Fruit fly (Drosophila melanogaster) whole organism, prepupa: ENCODE results near the gene KaiR1D.

ENCODE experiments used
- Blimp-1 ChIP-seq: fragments of 200-800 bp; sonication (Bioruptor generic); optimal IDR thresholded peaks from 3 replicates; lab custom pipeline; 2017; ENCODE audit warnings: missing biosample characterization, missing genetic modification characterization, mild to moderate bottlenecking, moderate library complexity, missing genetic modification reagents
- CG10631 ChIP-seq: fragments of 200-800 bp; sonication (Bioruptor generic); optimal IDR thresholded peaks from 2 replicates; lab custom pipeline; 2016; ENCODE audit warnings: missing biosample characterization, missing genetic modification characterization
- CG11762 ChIP-seq: fragments of 200-800 bp; sonication (Bioruptor generic); optimal IDR thresholded peaks from 3 replicates; lab custom pipeline; 2016; ENCODE audit warnings: missing biosample characterization, missing genetic modification characterization; ENCODE audit not compliant: insufficient read depth
- CG15336 ChIP-seq: fragments of 200-800 bp; sonication (Bioruptor generic); IDR thresholded peaks from 2 replicates; pipeline ENCODE4 v1.3.6; 2022; ENCODE audit warnings: missing biosample characterization, missing genetic modification characterization
- CG1621 ChIP-seq: fragments of 200-800 bp; sonication (Bioruptor generic); optimal IDR thresholded peaks from 3 replicates; lab custom pipeline; 2018; ENCODE audit warnings: missing biosample characterization, mild to moderate bottlenecking, missing genetic modification characterization
- CG32006 ChIP-seq: fragments of 200-800 bp; sonication (Bioruptor generic); optimal IDR thresholded peaks from 3 replicates; lab custom pipeline; 2017; ENCODE audit warnings: missing biosample characterization, mild to moderate bottlenecking, missing genetic modification characterization
- CG34406 ChIP-seq: fragments of 200-800 bp; sonication (Bioruptor generic); optimal IDR thresholded peaks from 3 replicates; lab custom pipeline; 2016; ENCODE audit warnings: missing biosample characterization, missing genetic modification characterization
- CG4318 ChIP-seq: fragments of 200-800 bp; sonication (Bioruptor generic); optimal IDR thresholded peaks from 3 replicates; lab custom pipeline; 2017; ENCODE audit warnings: missing biosample characterization, mild to moderate bottlenecking, missing genetic modification characterization
- CG6276 ChIP-seq: fragments of 200-800 bp; sonication (Bioruptor generic); optimal IDR thresholded peaks from 2 replicates; lab custom pipeline; 2017; ENCODE audit warnings: missing biosample characterization, mild to moderate bottlenecking, missing genetic modification characterization
- CG6808 ChIP-seq: fragments of 200-800 bp; sonication (Bioruptor generic); optimal IDR thresholded peaks from 3 replicates; lab custom pipeline; 2017; ENCODE audit warnings: missing biosample characterization, missing genetic modification characterization, mild to moderate bottlenecking, moderate library complexity, missing genetic modification reagents
- CG6854 ChIP-seq: fragments of 200-800 bp; sonication (Bioruptor generic); optimal IDR thresholded peaks from 2 replicates; lab custom pipeline; 2017; ENCODE audit warnings: missing biosample characterization, mild to moderate bottlenecking, missing genetic modification characterization
- CG8319 ChIP-seq: fragments of 200-800 bp; sonication (Bioruptor generic); optimal IDR thresholded peaks from 3 replicates; lab custom pipeline; 2016; ENCODE audit warnings: missing biosample characterization, missing genetic modification characterization
- CG8632 ChIP-seq: fragments of 200-800 bp; sonication (Bioruptor generic); optimal IDR thresholded peaks from 3 replicates; lab custom pipeline; 2016; ENCODE audit warnings: missing biosample characterization, missing genetic modification characterization
- CG9139 ChIP-seq: fragments of 200-800 bp; sonication (Bioruptor generic); optimal IDR thresholded peaks from 3 replicates; lab custom pipeline; 2017; ENCODE audit warnings: missing biosample characterization, mild to moderate bottlenecking, missing genetic modification characterization
- Eip75B ChIP-seq: fragments of 200-800 bp; sonication (Bioruptor generic); optimal IDR thresholded peaks from 3 replicates; lab custom pipeline; 2016; ENCODE audit warnings: missing biosample characterization, missing genetic modification characterization
- Eip78C ChIP-seq: fragments of 200-800 bp; sonication (Bioruptor generic); peaks from one replicate; lab custom pipeline; 2016; ENCODE audit warnings: missing biosample characterization, missing genetic modification characterization
- Ets21C ChIP-seq: fragments of 200-800 bp; sonication (Bioruptor generic); optimal IDR thresholded peaks from 3 replicates; lab custom pipeline; 2016; ENCODE audit warnings: missing biosample characterization, missing genetic modification characterization
- Hr38 ChIP-seq: sonication (Bioruptor generic); optimal IDR thresholded peaks from 2 replicates; lab custom pipeline; 2016; ENCODE audit warnings: missing biosample characterization, missing genetic modification characterization
- Hr39 ChIP-seq: fragments of 200-800 bp; sonication (Bioruptor generic); optimal IDR thresholded peaks from 2 replicates; lab custom pipeline; 2016; ENCODE audit warnings: missing biosample characterization, missing genetic modification characterization
- Lpt ChIP-seq: fragments of 200-800 bp; sonication (Bioruptor generic); optimal IDR thresholded peaks from 3 replicates; lab custom pipeline; 2016; ENCODE audit warnings: missing biosample characterization, missing genetic modification characterization
- Met ChIP-seq: fragments of 200-800 bp; sonication (Bioruptor generic); optimal IDR thresholded peaks from 3 replicates; lab custom pipeline; 2016; ENCODE audit warnings: missing biosample characterization, missing genetic modification characterization
- OdsH ChIP-seq: fragments of 200-800 bp; sonication (Bioruptor generic); optimal IDR thresholded peaks from 3 replicates; lab custom pipeline; 2016; ENCODE audit warnings: missing biosample characterization, missing genetic modification characterization
- Sox14 ChIP-seq: fragments of 200-800 bp; sonication (Bioruptor generic); optimal IDR thresholded peaks from 3 replicates; lab custom pipeline; 2016; ENCODE audit warnings: missing biosample characterization, missing genetic modification characterization
- Sox15 ChIP-seq: fragments of 200-800 bp; sonication (Bioruptor generic); optimal IDR thresholded peaks from 3 replicates; lab custom pipeline; 2016; ENCODE audit warnings: missing biosample characterization, missing genetic modification characterization
- achi ChIP-seq: fragments of 200-800 bp; sonication (Bioruptor generic); optimal IDR thresholded peaks from 3 replicates; lab custom pipeline; 2016; ENCODE audit warnings: missing biosample characterization, missing genetic modification characterization
- acj6 ChIP-seq: fragments of 200-800 bp; sonication (Bioruptor generic); optimal IDR thresholded peaks from 3 replicates; lab custom pipeline; 2016; ENCODE audit warnings: missing biosample characterization, missing genetic modification characterization
- cyc ChIP-seq: fragments of 200-800 bp; sonication (Bioruptor generic); optimal IDR thresholded peaks from 3 replicates; lab custom pipeline; 2016; ENCODE audit warnings: missing biosample characterization, missing genetic modification characterization
- dsx ChIP-seq: fragments of 200-800 bp; optimal IDR thresholded peaks from 3 replicates; lab custom pipeline; 2019; ENCODE audit warnings: missing biosample characterization, mild to moderate bottlenecking, missing genetic modification characterization, moderate library complexity; ENCODE audit not compliant: poor library complexity, severe bottlenecking
- eg ChIP-seq: fragments of 200-800 bp; sonication (Bioruptor generic); IDR thresholded peaks from 3 replicates; pipeline ENCODE4 v1.3.6; 2022; ENCODE audit warnings: missing biosample characterization, missing genetic modification characterization
- esn ChIP-seq: fragments of 200-800 bp; sonication (Bioruptor generic); optimal IDR thresholded peaks from 2 replicates; lab custom pipeline; 2016; ENCODE audit warnings: missing biosample characterization, mild to moderate bottlenecking, missing genetic modification characterization, moderate library complexity
- fkh ChIP-seq: fragments of 200-800 bp; sonication (Bioruptor generic); optimal IDR thresholded peaks from 3 replicates; lab custom pipeline; 2017; ENCODE audit warnings: missing biosample characterization, mild to moderate bottlenecking, missing genetic modification characterization, moderate library complexity
- lz ChIP-seq: fragments of 200-800 bp; sonication (Bioruptor generic); optimal IDR thresholded peaks from 3 replicates; lab custom pipeline; 2016; ENCODE audit warnings: missing biosample characterization, missing genetic modification characterization
- salr ChIP-seq, 2 experiments: fragments of 200-800 bp; sonication (Bioruptor generic); optimal IDR thresholded peaks; 3 replicates each; lab custom pipeline; 2016 to 2018; ENCODE audit warnings: missing biosample characterization in 2 of 2, missing genetic modification characterization in 2 of 2, mild to moderate bottlenecking in 1 of 2
- ss ChIP-seq, 2 experiments: fragments of 200-800 bp; sonication (Bioruptor generic); optimal IDR thresholded peaks; 2 replicates in 1 of 2; 3 replicates in 1 of 2; lab custom pipeline; 2017 to 2018; ENCODE audit warnings: mild to moderate bottlenecking in 2 of 2, missing biosample characterization in 2 of 2, missing genetic modification characterization in 2 of 2, moderate library complexity in 1 of 2
- svp ChIP-seq: fragments of 200-800 bp; sonication (Bioruptor generic); peaks from one replicate; lab custom pipeline; 2016; ENCODE audit warnings: missing biosample characterization, missing genetic modification characterization
- vri ChIP-seq: fragments of 200-800 bp; sonication (Bioruptor generic); optimal IDR thresholded peaks from 3 replicates; lab custom pipeline; 2016; ENCODE audit warnings: missing biosample characterization, mild to moderate bottlenecking, missing genetic modification characterization

The KaiR1D gene

dm6 chr3R:20830153-20830695 is 35.8 kb downstream of the KaiR1D start, which contains the start of gene Adss (continued):
- TF ChIP-seq esn = peak; percentile 0
- TF ChIP-seq CG6854 (GFP tag; lab: Kevin White, UChicago) = peak; percentile 46
- TF ChIP-seq CG15336 (GFP tag; lab: Robert Waterston, UW) = no peak
- peak; percentile 34 for TF ChIP-seq Sox14 (GFP tag; lab: Kevin White, UChicago)

DNA sequence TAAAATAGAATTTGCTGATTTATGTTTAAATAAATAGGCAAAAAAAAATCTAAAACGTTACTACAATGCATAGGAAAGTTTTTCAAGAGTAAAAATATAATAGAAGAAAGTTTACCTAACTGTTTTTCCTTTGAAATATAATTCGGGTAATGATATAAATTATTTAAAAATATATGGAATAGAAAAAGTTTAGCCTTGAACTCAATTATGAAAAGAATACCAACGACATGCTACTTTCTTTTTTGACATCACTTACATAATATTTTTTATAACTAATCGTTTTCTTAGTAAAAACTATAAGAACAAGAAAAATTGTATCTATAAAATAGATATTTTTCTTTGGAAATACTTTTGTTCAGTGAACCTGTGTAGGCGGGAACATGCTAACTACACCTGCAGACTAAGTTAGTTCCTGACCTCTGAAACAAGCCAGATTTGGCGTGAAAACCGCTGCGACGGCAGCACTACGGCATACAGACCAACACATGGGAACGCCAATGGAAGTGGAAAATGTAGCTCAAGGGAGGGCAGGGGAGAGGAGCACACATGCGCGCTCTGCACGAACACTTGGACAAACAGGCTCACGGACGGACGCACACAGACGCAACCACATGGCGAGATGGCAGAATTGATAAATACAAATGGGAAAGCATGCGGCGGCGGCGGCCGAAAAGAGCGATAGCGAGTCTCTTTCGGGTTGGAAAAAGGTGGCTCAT is 36.5 kb downstream of the KaiR1D start:
- TF ChIP-seq fkh (GFP tag; lab: Kevin White, UChicago) (peak; percentile 80), Met (peak; percentile 5), OdsH (peak; percentile 28), eg (GFP tag; lab: Robert Waterston, UW) (peak; percentile 38; the same call in 1 of the 3 replicates), Lpt (peak; percentile 14), ss (GFP tag; optimal IDR thresholded peaks at IDR 0.05; lab: Kevin White, UChicago) (no peak), Ets21C (GFP tag; lab: Kevin White, UChicago) (no peak), achi (GFP tag; lab: Kevin White, UChicago) (peak; percentile 19), Hr38 (GFP tag; lab: Kevin White, UChicago) (no peak), Hr39 (GFP tag; lab: Kevin White, UChicago) (no peak), CG32006 (GFP tag; lab: Kevin White, UChicago) (peak; percentile 69), CG1621 (tag; lab: Kevin White, UChicago) (peak; percentile 9), acj6 (GFP tag; lab: Kevin White, UChicago) (peak; percentile 16), vri (GFP tag; lab: Kevin White, UChicago) (peak; percentile 86), cyc (GFP tag; lab: Kevin White, UChicago) (peak; percentile 3), Sox15 (GFP tag; lab: Kevin White, UChicago) (no peak), CG10631 (peak; percentile 44), CG15336 (GFP tag; lab: Robert Waterston, UW) (no peak), lz (GFP tag; lab: Kevin White, UChicago) (no peak), CG8319 (GFP tag; lab: Kevin White, UChicago) (no peak), Sox14 (GFP tag; lab: Kevin White, UChicago) (peak; percentile 15), CG6808 (GFP tag; lab: Kevin White, UChicago) (no peak), CG8632 (GFP tag; lab: Kevin White, UChicago) (peak; percentile 38), CG6276 (GFP tag; lab: Kevin White, UChicago) (peak; percentile 29), Eip78C (GFP tag; lab: Kevin White, UChicago) (peak; percentile 55), salr (GFP tag; optimal IDR thresholded peaks at IDR 0.05; lab: Kevin White, UChicago) (peak in 1 of 2 experiments; percentile 66), dsx (GFP tag; lab: Kevin White, UChicago) (peak; percentile 86), CG4318 (GFP tag; lab: Kevin White, UChicago) (no peak), Blimp-1 (GFP tag; lab: Kevin White, UChicago) (peak; percentile 3), CG34406 (peak; percentile 15), CG9139 (GFP tag; lab: Kevin White, UChicago) (no peak), svp (GFP tag; lab: Kevin White, UChicago) (peak; percentile 73), Eip75B (no peak), CG11762 (no peak)
